Worm (Caenorhabditis elegans): ENCODE results near the gene abu-13.

DNA sequence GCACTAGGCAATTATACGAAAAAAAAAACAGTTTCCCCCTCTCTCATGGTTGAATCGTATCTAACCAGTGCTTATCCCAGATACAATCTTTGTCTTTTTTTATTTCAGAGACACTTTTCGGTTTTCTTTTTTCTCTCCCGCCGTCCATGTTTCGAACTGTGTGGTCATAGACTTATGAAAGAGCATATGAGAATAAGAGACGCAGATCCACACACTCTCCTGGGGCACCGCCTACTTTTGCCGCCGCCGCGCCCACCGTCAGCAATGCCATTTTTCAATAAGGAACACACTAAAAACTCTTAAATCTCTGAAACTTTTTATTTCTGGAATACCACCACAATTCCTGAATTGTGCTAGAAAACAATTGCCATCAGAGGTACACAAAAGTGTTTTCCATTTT is 44.2 kb upstream of the abu-13 start, which contains the start of gene prk-1:
- TF ChIP-seq tra-4 (tag; optimal IDR thresholded peaks at IDR 0.05) (no peak), B0310.2 (tag; optimal IDR thresholded peaks at IDR 0.05) (no peak)
